Fruit fly (Drosophila melanogaster): ENCODE results near the gene CG10859.

The CG10859 gene

dm6 chr2L:13373435-13374242 lies 24.8 kb downstream of the CG10859 start, which contains the start of the genes Bdp1 and CG6565 (continued):
- TF ChIP-seq CG7372 (GFP tag; IDR thresholded peaks at IDR 0.05) (peak; percentile 96), CG17612 (GFP tag; IDR thresholded peaks at IDR 0.05) (peak; percentile 88), E2f2 (GFP tag; IDR thresholded peaks at IDR 0.05) (peak; percentile 76), br (optimal IDR thresholded peaks at IDR 0.05) (no peak), CG3065 (GFP tag; optimal IDR thresholded peaks at IDR 0.05) (peak; percentile 96), HLHmδ (GFP tag; optimal IDR thresholded peaks at IDR 0.05) (no peak), CG12155 (GFP tag; optimal IDR thresholded peaks at IDR 0.05) (peak; percentile 97), Lhr (GFP tag; optimal IDR thresholded peaks at IDR 0.05) (peak; percentile 93), CoRest (tag; optimal IDR thresholded peaks at IDR 0.05) (peak; percentile 99), bowl (GFP tag; IDR thresholded peaks at IDR 0.05) (peak; percentile 68; the same call in 1 of the 2 replicates), ac (GFP tag; optimal IDR thresholded peaks at IDR 0.05) (peak; percentile 84), ERR (GFP tag; optimal IDR thresholded peaks at IDR 0.05) (peak; percentile 95), CG5245 (GFP tag; optimal IDR thresholded peaks at IDR 0.05) (peak; percentile 97), ken (GFP tag; IDR thresholded peaks at IDR 0.05) (peak; percentile 95), Sin3A (optimal IDR thresholded peaks at IDR 0.05) (peak; percentile 91), salm (tag; optimal IDR thresholded peaks at IDR 0.05) (peak; percentile 88), CG8359 (GFP tag; optimal IDR thresholded peaks at IDR 0.05; ENCODE audit: borderline replicate concordance) (peak; percentile 77), en (GFP tag; optimal IDR thresholded peaks at IDR 0.05) (peak; percentile 94), CG5953 (GFP tag; IDR thresholded peaks at IDR 0.05) (peak; percentile 76; the same call in 1 of the 2 replicates), CG11696 (GFP tag; IDR thresholded peaks at IDR 0.05) (peak; percentile 57), CG11456 (GFP tag; IDR thresholded peaks at IDR 0.05) (peak; percentile 93), CG16813 (GFP tag; IDR thresholded peaks at IDR 0.05; ENCODE audit: partially characterized antibody) (0 out of 3 replicates have a peak, but pooled peaks have one; percentile 35), mam (GFP tag; optimal IDR thresholded peaks at IDR 0.05) (peak; percentile 99), hb (GFP tag; IDR thresholded peaks at IDR 0.05; ENCODE audit: partially characterized antibody) (no peak), pho (GFP tag; optimal IDR thresholded peaks at IDR 0.05) (peak; percentile 99), CG4730 (GFP tag; IDR thresholded peaks at IDR 0.05) (peak; percentile 94), phol (tag; optimal IDR thresholded peaks at IDR 0.05) (peak; percentile 98), fd64A (GFP tag; optimal IDR thresholded peaks at IDR 0.05) (peak; percentile 70), CG12942 (GFP tag; optimal IDR thresholded peaks at IDR 0.05) (peak; percentile 98), CG7271 (tag; optimal IDR thresholded peaks at IDR 0.05) (peak; percentile 75), dpn (GFP tag; optimal IDR thresholded peaks at IDR 0.05) (peak; percentile 98 to 99), Chrac-16 (GFP tag; optimal IDR thresholded peaks at IDR 0.05) (peak; percentile 98), CG11504 (tag; optimal IDR thresholded peaks at IDR 0.05) (peak; percentile 95), CG12659 (GFP tag; optimal IDR thresholded peaks at IDR 0.05) (peak; percentile 98), rib (GFP tag; IDR thresholded peaks at IDR 0.05) (peak; percentile 96), Gug (GFP tag; IDR thresholded peaks at IDR 0.05) (peak; percentile 98), YL-1 (GFP tag; optimal IDR thresholded peaks at IDR 0.05) (peak; percentile 94), sc (optimal IDR thresholded peaks at IDR 0.05) (no peak), sc (GFP tag; optimal IDR thresholded peaks at IDR 0.05) (peak; percentile 97), NC2α (GFP tag; optimal IDR thresholded peaks at IDR 0.05) (peak; percentile 95), ro (GFP tag; IDR thresholded peaks at IDR 0.05) (peak; percentile 90), scrt (GFP tag; optimal IDR thresholded peaks at IDR 0.05) (peak; percentile 86), CG8765 (GFP tag; IDR thresholded peaks at IDR 0.05) (peak; percentile 95; the same call in 1 of the 2 replicates), NFAT (GFP tag; IDR thresholded peaks at IDR 0.05) (peak; percentile 90), cato (GFP tag; optimal IDR thresholded peaks at IDR 0.05; ENCODE audit: borderline replicate concordance) (peak; percentile 98), hth (optimal IDR thresholded peaks at IDR 0.05) (no peak), CG1024 (GFP tag; IDR thresholded peaks at IDR 0.05) (peak; percentile 76), Nf-YC (tag; optimal IDR thresholded peaks at IDR 0.05) (peak; percentile 84), CG8924 (tag; optimal IDR thresholded peaks at IDR 0.05) (peak; percentile 95), maf-S (GFP tag; optimal IDR thresholded peaks at IDR 0.05) (peak; percentile 98)

All from whole organism, embryonic.